Fruit fly (Drosophila melanogaster) whole organism, embryonic: ENCODE data around the gene CG42512.
A peak's percentile ranks its signal among the peaks of the same experiment; 100 is the strongest.

Experiments
- ATbp ChIP-seq: fragments of 200-800 bp; sonication (Bioruptor generic); optimal IDR thresholded peaks from 2 replicates; lab custom pipeline; 2017; ENCODE audit warnings: missing biosample characterization, mild to moderate bottlenecking, missing genetic modification characterization, missing genetic modification reagents
- Atf3 ChIP-seq: fragments of 200-800 bp; sonication (Bioruptor generic); optimal IDR thresholded peaks from 3 replicates; lab custom pipeline; 2016; ENCODE audit warnings: missing biosample characterization, missing genetic modification characterization
- BEAF-32 ChIP-seq: fragments of 200-800 bp; sonication (Bioruptor generic); optimal IDR thresholded peaks from 3 replicates; lab custom pipeline; 2017; ENCODE audit warnings: missing biosample characterization, missing genetic modification characterization, mild to moderate bottlenecking, moderate library complexity, missing genetic modification reagents
- BtbVII ChIP-seq: fragments of 200-800 bp; sonication (Bioruptor generic); optimal IDR thresholded peaks from 3 replicates; lab custom pipeline; 2017; ENCODE audit warnings: missing biosample characterization, mild to moderate bottlenecking, missing genetic modification characterization
- CG10654 ChIP-seq: fragments of 200-800 bp; sonication (Bioruptor generic); optimal IDR thresholded peaks from 2 replicates; lab custom pipeline; 2016; ENCODE audit warnings: missing biosample characterization, missing genetic modification characterization
- CG11247 ChIP-seq: fragments of 200-800 bp; sonication (Bioruptor generic); IDR thresholded peaks from 2 replicates; pipeline ENCODE4 v1.3.6; 2022; ENCODE audit warnings: missing biosample characterization, missing genetic modification characterization
- CG11504 ChIP-seq: fragments of 200-800 bp; sonication (Bioruptor generic); optimal IDR thresholded peaks from 3 replicates; lab custom pipeline; 2019; ENCODE audit warnings: missing biosample characterization, mild to moderate bottlenecking, missing genetic modification characterization, moderate library complexity
- CG11695 ChIP-seq: fragments of 200-800 bp; sonication (Bioruptor generic); IDR thresholded peaks from 3 replicates; pipeline ENCODE4 v1.3.6; 2022; ENCODE audit warnings: missing biosample characterization, missing genetic modification characterization
- CG12236 ChIP-seq: fragments of 200-800 bp; sonication (Bioruptor generic); optimal IDR thresholded peaks from 2 replicates; lab custom pipeline; 2016; ENCODE audit warnings: missing biosample characterization, missing genetic modification characterization
- CG12299 ChIP-seq: fragments of 200-800 bp; sonication (Bioruptor generic); optimal IDR thresholded peaks from 2 replicates; lab custom pipeline; 2018; ENCODE audit warnings: missing biosample characterization, mild to moderate bottlenecking, missing genetic modification characterization
- CG1233 ChIP-seq: fragments of 200-800 bp; sonication (Bioruptor generic); optimal IDR thresholded peaks from 4 replicates; lab custom pipeline; 2018; ENCODE audit warnings: missing biosample characterization, mild to moderate bottlenecking, missing genetic modification characterization
- CG12942 ChIP-seq: fragments of 200-800 bp; sonication (Bioruptor generic); optimal IDR thresholded peaks from 3 replicates; lab custom pipeline; 2016; ENCODE audit warnings: missing biosample characterization, missing genetic modification characterization
- CG13894 ChIP-seq: fragments of 200-800 bp; sonication (Bioruptor generic); optimal IDR thresholded peaks from 3 replicates; lab custom pipeline; 2018; ENCODE audit warnings: missing biosample characterization, mild to moderate bottlenecking, missing genetic modification characterization, moderate library complexity
- CG17385 ChIP-seq: fragments of 200-800 bp; sonication (Bioruptor generic); optimal IDR thresholded peaks from 3 replicates; lab custom pipeline; 2018; ENCODE audit warnings: missing biosample characterization, mild to moderate bottlenecking, missing genetic modification characterization
- CG18476 ChIP-seq: fragments of 200-800 bp; sonication (Bioruptor generic); optimal IDR thresholded peaks from 2 replicates; lab custom pipeline; 2016; ENCODE audit warnings: missing biosample characterization, mild to moderate bottlenecking, missing genetic modification characterization
- CG4328 ChIP-seq: fragments of 200-800 bp; sonication (Bioruptor generic); optimal IDR thresholded peaks from 3 replicates; lab custom pipeline; 2017; ENCODE audit warnings: missing biosample characterization, missing genetic modification reagents, missing genetic modification characterization
- CG4730 ChIP-seq: fragments of 200-800 bp; sonication (Bioruptor generic); IDR thresholded peaks from 2 replicates; pipeline ENCODE4 v1.3.6; 2022; ENCODE audit warnings: missing biosample characterization, missing genetic modification characterization
- CG9437 ChIP-seq: fragments of 200-800 bp; sonication (Bioruptor generic); optimal IDR thresholded peaks from 2 replicates; lab custom pipeline; 2018; ENCODE audit warnings: missing biosample characterization, mild to moderate bottlenecking, missing genetic modification characterization
- CG9609 ChIP-seq: fragments of 200-800 bp; sonication (Bioruptor generic); optimal IDR thresholded peaks from 3 replicates; lab custom pipeline; 2016; ENCODE audit warnings: missing biosample characterization, missing genetic modification characterization
- D19A ChIP-seq: fragments of 200-800 bp; optimal IDR thresholded peaks from 3 replicates; lab custom pipeline; 2019; ENCODE audit warnings: missing biosample characterization, mild to moderate bottlenecking, missing genetic modification characterization, moderate library complexity
- Dek ChIP-seq: fragments of 200-800 bp; sonication (Bioruptor generic); optimal IDR thresholded peaks from 3 replicates; lab custom pipeline; 2019; ENCODE audit warnings: missing biosample characterization, mild to moderate bottlenecking, missing genetic modification characterization, moderate library complexity
- Drgx ChIP-seq: fragments of 200-800 bp; sonication (Bioruptor generic); IDR thresholded peaks from 2 replicates; pipeline ENCODE4 v1.3.6; 2022; ENCODE audit warnings: missing biosample characterization, missing genetic modification characterization
- Fer1 ChIP-seq: fragments of 200-800 bp; sonication (Bioruptor generic); optimal IDR thresholded peaks from 2 replicates; lab custom pipeline; 2017; ENCODE audit warnings: missing biosample characterization, mild to moderate bottlenecking, missing genetic modification characterization
- HHEX ChIP-seq: fragments of 200-800 bp; sonication (Bioruptor generic); optimal IDR thresholded peaks from 3 replicates; lab custom pipeline; 2017; ENCODE audit warnings: missing biosample characterization, mild to moderate bottlenecking, missing genetic modification characterization, missing genetic modification reagents
- HLH3B ChIP-seq: fragments of 200-800 bp; sonication (Bioruptor generic); IDR thresholded peaks from 2 replicates; pipeline ENCODE4 v1.3.6; 2022; ENCODE audit warnings: missing biosample characterization, missing genetic modification characterization
- Jarid2 ChIP-seq: fragments of 200-800 bp; sonication (Bioruptor generic); optimal IDR thresholded peaks from 3 replicates; lab custom pipeline; 2017; ENCODE audit warnings: mild to moderate bottlenecking, missing biosample characterization, missing genetic modification reagents, missing genetic modification characterization
- Lhr ChIP-seq: fragments of 200-800 bp; sonication (Bioruptor generic); optimal IDR thresholded peaks from 3 replicates; lab custom pipeline; 2017; ENCODE audit warnings: mild to moderate bottlenecking, missing biosample characterization, missing genetic modification reagents, missing genetic modification characterization
- Med ChIP-seq: fragments of 200-800 bp; sonication (Bioruptor generic); peaks from one replicate; lab custom pipeline; 2016; ENCODE audit warnings: missing biosample characterization, missing genetic modification characterization, mild to moderate bottlenecking, inconsistent platforms, moderate library complexity
- ato ChIP-seq: fragments of 200-800 bp; sonication (Bioruptor generic); IDR thresholded peaks from 2 replicates; pipeline ENCODE4 v1.3.6; 2022; ENCODE audit warnings: missing biosample characterization, missing genetic modification characterization; ENCODE audit not compliant: partially characterized antibody
- chif ChIP-seq, 2 experiments: fragments of 200-800 bp; sonication (Bioruptor generic); optimal IDR thresholded peaks; 3 replicates each; lab custom pipeline; 2016; ENCODE audit warnings: missing biosample characterization in 2 of 2, missing genetic modification characterization in 2 of 2
- croc ChIP-seq: fragments of 200-800 bp; sonication (Bioruptor generic); conservative IDR thresholded peaks from 3 replicates; pipeline ENCODE4 v1.3.6; 2022; ENCODE audit warnings: missing biosample characterization, missing genetic modification characterization
- crol ChIP-seq: fragments of 200-800 bp; sonication (Bioruptor generic); IDR thresholded peaks from 2 replicates; pipeline ENCODE4 v1.3.6; 2022; ENCODE audit warnings: missing biosample characterization, missing genetic modification characterization
- crp ChIP-seq, 2 experiments: fragments of 200-800 bp; sonication (Bioruptor generic); optimal IDR thresholded peaks; 2 replicates in 1 of 2; 3 replicates in 1 of 2; lab custom pipeline; 2017; ENCODE audit warnings: missing biosample characterization in 2 of 2, missing genetic modification characterization in 2 of 2, mild to moderate bottlenecking in 1 of 2, moderate library complexity in 1 of 2
- gce ChIP-seq: fragments of 200-800 bp; sonication (Bioruptor generic); IDR thresholded peaks from 3 replicates; pipeline ENCODE4 v1.3.6; 2022; ENCODE audit warnings: missing biosample characterization, missing genetic modification characterization
- gcm2 ChIP-seq: fragments of 200-800 bp; sonication (Bioruptor generic); optimal IDR thresholded peaks from 2 replicates; lab custom pipeline; 2016; ENCODE audit warnings: missing biosample characterization, missing genetic modification characterization
- insv ChIP-seq, 2 experiments: fragments of 200-800 bp; sonication (Bioruptor generic); optimal IDR thresholded peaks; 3 replicates each; lab custom pipeline; 2016 to 2018; ENCODE audit warnings: missing biosample characterization in 2 of 2, missing genetic modification characterization in 2 of 2
- jing ChIP-seq: fragments of 200-800 bp; sonication (Bioruptor generic); optimal IDR thresholded peaks from 2 replicates; lab custom pipeline; 2018; ENCODE audit warnings: missing biosample characterization, mild to moderate bottlenecking, missing genetic modification characterization
- kay ChIP-seq: fragments of 200-800 bp; sonication (Bioruptor generic); optimal IDR thresholded peaks from 2 replicates; lab custom pipeline; 2016; ENCODE audit warnings: missing biosample characterization, missing genetic modification characterization
- klu ChIP-seq: fragments of 200-800 bp; sonication (Bioruptor generic); IDR thresholded peaks from 2 replicates; pipeline ENCODE4 v1.3.6; 2022; ENCODE audit warnings: missing biosample characterization, missing genetic modification characterization
- mld ChIP-seq: fragments of 200-800 bp; sonication (Bioruptor generic); IDR thresholded peaks from 3 replicates; pipeline ENCODE4 v1.3.6; 2022; ENCODE audit warnings: missing biosample characterization, missing genetic modification characterization; ENCODE audit not compliant: partially characterized antibody
- onecut ChIP-seq: fragments of 200-800 bp; sonication (Bioruptor generic); IDR thresholded peaks from 2 replicates; pipeline ENCODE4 v1.3.6; 2022; ENCODE audit warnings: missing biosample characterization, missing genetic modification characterization
- pan ChIP-seq, 4 experiments: fragments of >200 bp in 3 of 4; fragments of 200-800 bp in 1 of 4; sonication (Bioruptor generic) in 1 of 4; optimal IDR thresholded peaks in 3 of 4; IDR thresholded peaks in 1 of 4; 2 replicates each; pipeline versions ENCODE4 v1.3.6 to Lab custom; 2017 to 2022; ENCODE audit warnings: missing biosample characterization in 2 of 4, missing genetic modification characterization in 2 of 4, mixed read lengths in 1 of 4
- pb ChIP-seq: fragments of 200-800 bp; sonication (Bioruptor generic); optimal IDR thresholded peaks from 3 replicates; lab custom pipeline; 2016; ENCODE audit warnings: missing biosample characterization, missing genetic modification characterization
- peb ChIP-seq: fragments of 200-800 bp; sonication (Bioruptor generic); IDR thresholded peaks from 2 replicates; pipeline ENCODE4 v1.3.6; 2022; ENCODE audit warnings: missing biosample characterization, missing genetic modification characterization
- pnt ChIP-seq: fragments of 200-800 bp; sonication (Bioruptor generic); optimal IDR thresholded peaks from 3 replicates; lab custom pipeline; 2016; ENCODE audit warnings: missing biosample characterization, missing genetic modification characterization
- psq ChIP-seq: fragments of 200-800 bp; sonication (Bioruptor generic); optimal IDR thresholded peaks from 2 replicates; lab custom pipeline; 2017; ENCODE audit warnings: missing biosample characterization, missing genetic modification characterization
- sob ChIP-seq: fragments of 200-800 bp; sonication (Bioruptor generic); IDR thresholded peaks from 2 replicates; pipeline ENCODE4 v1.3.6; 2022; ENCODE audit warnings: missing biosample characterization, missing genetic modification characterization
- stc ChIP-seq: fragments of 200-800 bp; sonication (Bioruptor generic); IDR thresholded peaks from 2 replicates; pipeline ENCODE4 v1.3.6; 2022; ENCODE audit warnings: missing biosample characterization, missing genetic modification characterization
- stwl ChIP-seq: fragments of 200-800 bp; sonication (Bioruptor generic); optimal IDR thresholded peaks from 3 replicates; lab custom pipeline; 2018; ENCODE audit warnings: missing biosample characterization, mild to moderate bottlenecking, missing genetic modification characterization, moderate library complexity

CG42512 gene

dm6 chrX:16644535-16645131 lies 6.5 kb upstream of the CG42512 start (continued):
- TF ChIP-seq CG11695 (peak; percentile 37; the same call in 1 of the 3 replicates), CG4730 (GFP tag; lab: Robert Waterston, UW) (no peak), Jarid2 (peak; percentile 3), CG4328 (GFP tag; lab: Kevin White, UChicago) (peak; percentile 48), HHEX (GFP tag; lab: Kevin White, UChicago) (peak; percentile 14), BtbVII (no peak), gce (GFP tag; lab: Robert Waterston, UW) (0 out of 3 replicates have a peak, but pooled peaks have one; percentile 60), ATbp (GFP tag; lab: Kevin White, UChicago) (peak; percentile 89), Drgx (GFP tag; lab: Robert Waterston, UW) (no peak), CG12299 (tag; lab: Kevin White, UChicago) (no peak), mld (no peak), gcm2 (GFP tag; lab: Kevin White, UChicago) (no peak), CG17385 (peak; percentile 22), CG9609 (GFP tag; lab: Kevin White, UChicago) (no peak), klu (GFP tag; lab: Robert Waterston, UW) (no peak), Lhr (peak; percentile 31), Atf3 (GFP tag; lab: Kevin White, UChicago) (no peak), CG1233 (peak; percentile 54), jing (GFP tag; lab: Kevin White, UChicago) (no peak), CG10654 (GFP tag; lab: Kevin White, UChicago) (no peak), insv (GFP tag; optimal IDR thresholded peaks at IDR 0.05; lab: Kevin White, UChicago) (peak in 1 of 2 experiments; percentile 50), psq (GFP tag; lab: Kevin White, UChicago) (no peak), BEAF-32 (GFP tag; lab: Kevin White, UChicago) (no peak), crol (GFP tag; lab: Robert Waterston, UW) (no peak), stwl (tag; lab: Kevin White, UChicago) (peak; percentile 2), Dek (tag; lab: Kevin White, UChicago) (no peak), Fer1 (GFP tag; lab: Kevin White, UChicago) (peak; percentile 17), peb (GFP tag; lab: Robert Waterston, UW) (no peak), crp (GFP tag; optimal IDR thresholded peaks at IDR 0.05; lab: Kevin White, UChicago) (no peak), CG12236 (GFP tag; lab: Kevin White, UChicago) (peak; percentile 59), CG18476 (GFP tag; lab: Kevin White, UChicago) (peak; percentile 8), stc (peak; percentile 22; the same call in 1 of the 2 replicates), Med (peak; percentile 83), D19A (peak; percentile 41), onecut (GFP tag; lab: Robert Waterston, UW) (peak; percentile 53; the same call in 1 of the 2 replicates), CG13894 (no peak), kay (GFP tag; lab: Kevin White, UChicago) (no peak), pnt (GFP tag; lab: Kevin White, UChicago) (no peak), croc (GFP tag; lab: Robert Waterston, UW) (no peak), chif (GFP tag; optimal IDR thresholded peaks at IDR 0.05; lab: Kevin White, UChicago) (peak in 1 of 2 experiments; percentile 43), HLH3B (GFP tag; lab: Robert Waterston, UW) (peak; percentile 49; the same call in 1 of the 2 replicates), sob (no peak), CG12942 (GFP tag; lab: Kevin White, UChicago) (peak; percentile 14), CG9437 (GFP tag; lab: Kevin White, UChicago) (no peak), pb (GFP tag; lab: Kevin White, UChicago) (no peak), CG11504 (tag; lab: Kevin White, UChicago) (peak; percentile 61), pan (optimal IDR thresholded peaks at IDR 0.05; lab: Kevin White, UChicago) (no peak), pan (GFP tag; optimal IDR thresholded peaks at IDR 0.05 in 1 of 2, IDR thresholded peaks at IDR 0.05 in 1 of 2) (no peak), ato (GFP tag; lab: Robert Waterston, UW) (no peak), CG11247 (GFP tag; lab: Robert Waterston, UW) (no peak)
